Fruit fly (Drosophila melanogaster) whole organism, embryonic: ENCODE measurements around the gene Mgat4a.

ENCODE experiments used
- Ada2b ChIP-seq: fragments of 200-800 bp; sonication (Bioruptor generic); IDR thresholded peaks from 2 replicates; pipeline ENCODE4 v1.3.6; 2022; ENCODE audit warnings: missing biosample characterization, missing genetic modification characterization
- B-H2 ChIP-seq: fragments of 200-800 bp; sonication (Bioruptor generic); optimal IDR thresholded peaks from 2 replicates; lab custom pipeline; 2018; ENCODE audit warnings: missing biosample characterization, mild to moderate bottlenecking, missing genetic modification characterization
- Bgb ChIP-seq: fragments of 200-800 bp; sonication (Bioruptor generic); IDR thresholded peaks from 2 replicates; pipeline ENCODE4 v1.3.6; 2022; ENCODE audit warnings: missing biosample characterization, missing genetic modification characterization; ENCODE audit not compliant: partially characterized antibody
- Blimp-1 ChIP-seq: fragments of 200-800 bp; sonication (Bioruptor generic); optimal IDR thresholded peaks from 3 replicates; lab custom pipeline; 2018; ENCODE audit warnings: missing biosample characterization, missing genetic modification characterization, mild to moderate bottlenecking, moderate library complexity, missing genetic modification reagents
- CG13894 ChIP-seq: fragments of 200-800 bp; sonication (Bioruptor generic); optimal IDR thresholded peaks from 3 replicates; lab custom pipeline; 2018; ENCODE audit warnings: missing biosample characterization, mild to moderate bottlenecking, missing genetic modification characterization, moderate library complexity
- CG14050 ChIP-seq: fragments of 200-800 bp; sonication (Bioruptor generic); IDR thresholded peaks from 3 replicates; pipeline ENCODE4 v1.3.6; 2022; ENCODE audit warnings: missing biosample characterization, missing genetic modification characterization
- CG1529 ChIP-seq: fragments of 200-800 bp; sonication (Bioruptor generic); optimal IDR thresholded peaks from 3 replicates; lab custom pipeline; 2018; ENCODE audit warnings: missing biosample characterization, missing genetic modification characterization
- CG15696 ChIP-seq: fragments of 200-800 bp; sonication (Bioruptor generic); optimal IDR thresholded peaks from 2 replicates; lab custom pipeline; 2019; ENCODE audit warnings: missing biosample characterization, mild to moderate bottlenecking, missing genetic modification characterization, moderate library complexity
- CG17568 ChIP-seq: fragments of 200-800 bp; sonication (Bioruptor generic); optimal IDR thresholded peaks from 2 replicates; lab custom pipeline; 2018; ENCODE audit warnings: missing biosample characterization, mild to moderate bottlenecking, missing genetic modification characterization, moderate library complexity
- CG17802 ChIP-seq: fragments of 200-800 bp; sonication (Bioruptor generic); optimal IDR thresholded peaks from 2 replicates; lab custom pipeline; 2018; ENCODE audit warnings: missing biosample characterization, mild to moderate bottlenecking, missing genetic modification characterization, moderate library complexity
- CG18262 ChIP-seq: fragments of 200-800 bp; optimal IDR thresholded peaks from 3 replicates; lab custom pipeline; 2019; ENCODE audit warnings: missing biosample characterization, mild to moderate bottlenecking, missing genetic modification characterization, moderate library complexity
- CG2129 ChIP-seq: fragments of 200-800 bp; sonication (Bioruptor generic); IDR thresholded peaks from 2 replicates; pipeline ENCODE4 v1.3.6; 2022; ENCODE audit warnings: missing biosample characterization, missing genetic modification characterization; ENCODE audit not compliant: partially characterized antibody
- CG34422 ChIP-seq: fragments of 200-800 bp; sonication (Bioruptor generic); IDR thresholded peaks from 3 replicates; pipeline ENCODE4 v1.3.6; 2022; ENCODE audit warnings: missing biosample characterization, missing genetic modification characterization
- CG3726 ChIP-seq: fragments of 200-800 bp; sonication (Bioruptor generic); IDR thresholded peaks from 3 replicates; pipeline ENCODE4, ENCODE4 v1.3.6; 2022; ENCODE audit warnings: missing biosample characterization, missing genetic modification characterization
- CG4820 ChIP-seq: fragments of 200-800 bp; sonication (Bioruptor generic); optimal IDR thresholded peaks from 3 replicates; lab custom pipeline; 2016; ENCODE audit warnings: missing biosample characterization, missing genetic modification characterization
- CG6272 ChIP-seq: fragments of 200-800 bp; sonication (Bioruptor generic); IDR thresholded peaks from 2 replicates; pipeline ENCODE4 v1.3.6; 2022; ENCODE audit warnings: missing biosample characterization, missing genetic modification characterization
- CG6654 ChIP-seq: fragments of 200-800 bp; sonication (Bioruptor generic); optimal IDR thresholded peaks from 2 replicates; lab custom pipeline; 2017; ENCODE audit warnings: missing biosample characterization, mild to moderate bottlenecking, missing genetic modification characterization
- CG6683 ChIP-seq: fragments of 200-800 bp; sonication (Bioruptor generic); optimal IDR thresholded peaks from 2 replicates; lab custom pipeline; 2017; ENCODE audit warnings: missing biosample characterization, mild to moderate bottlenecking, missing genetic modification characterization, missing genetic modification reagents
- CG6765 ChIP-seq: fragments of 200-800 bp; sonication (Bioruptor generic); optimal IDR thresholded peaks from 3 replicates; lab custom pipeline; 2017; ENCODE audit warnings: missing biosample characterization, mild to moderate bottlenecking, missing genetic modification characterization
- CG7786 ChIP-seq: fragments of 200-800 bp; sonication (Bioruptor generic); optimal IDR thresholded peaks from 2 replicates; lab custom pipeline; 2016; ENCODE audit warnings: missing biosample characterization, missing genetic modification characterization
- CG9215 ChIP-seq: fragments of 200-800 bp; sonication (Bioruptor generic); IDR thresholded peaks from 2 replicates; pipeline ENCODE4 v1.3.6; 2022; ENCODE audit warnings: missing biosample characterization, missing genetic modification characterization
- E2f2 ChIP-seq: fragments of 200-800 bp; sonication (Bioruptor generic); IDR thresholded peaks from 2 replicates; pipeline ENCODE4 v1.3.6; 2022; ENCODE audit warnings: missing biosample characterization, missing genetic modification characterization
- Eip74EF ChIP-seq, 2 experiments: fragments of 200-800 bp in 1 of 2; fragments of >200 bp in 1 of 2; sonication (Bioruptor generic) in 1 of 2; optimal IDR thresholded peaks; 2 replicates each; lab custom pipeline; 2017 to 2019; ENCODE audit warnings: missing biosample characterization in 2 of 2, missing genetic modification characterization in 2 of 2, mild to moderate bottlenecking in 1 of 2, moderate library complexity in 1 of 2
- Hsf ChIP-seq: fragments of 200-800 bp; sonication (Bioruptor generic); optimal IDR thresholded peaks from 3 replicates; lab custom pipeline; 2016; ENCODE audit warnings: missing biosample characterization, missing genetic modification characterization
- Lpt ChIP-seq: fragments of >200 bp; optimal IDR thresholded peaks from 2 replicates; lab custom pipeline; 2018; ENCODE audit warnings: missing biosample characterization, missing genetic modification characterization
- Mrtf ChIP-seq: fragments of 200-800 bp; sonication (Bioruptor generic); IDR thresholded peaks from 3 replicates; pipeline ENCODE4 v1.3.6; 2022; ENCODE audit warnings: missing biosample characterization, missing genetic modification characterization
- Ptx1 ChIP-seq: fragments of 200-800 bp; sonication (Bioruptor generic); IDR thresholded peaks from 2 replicates; pipeline ENCODE4 v1.3.6; 2022; ENCODE audit warnings: missing biosample characterization, missing genetic modification characterization
- Six4 ChIP-seq: fragments of 200-800 bp; sonication (Bioruptor generic); optimal IDR thresholded peaks from 2 replicates; lab custom pipeline; 2016; ENCODE audit warnings: missing biosample characterization, missing genetic modification characterization
- Ssrp ChIP-seq: fragments of 200-800 bp; sonication (Bioruptor generic); optimal IDR thresholded peaks from 2 replicates; lab custom pipeline; 2018; ENCODE audit warnings: missing biosample characterization, mild to moderate bottlenecking, missing genetic modification characterization, moderate library complexity
- Vsx1 ChIP-seq: fragments of 200-800 bp; sonication (Bioruptor generic); optimal IDR thresholded peaks from 2 replicates; lab custom pipeline; 2017; ENCODE audit warnings: missing biosample characterization, mild to moderate bottlenecking, missing genetic modification characterization, missing genetic modification reagents
- ash1 ChIP-seq: fragments of 200-800 bp; sonication (Bioruptor generic); optimal IDR thresholded peaks from 2 replicates; lab custom pipeline; 2018; ENCODE audit warnings: missing biosample characterization, mild to moderate bottlenecking, missing genetic modification characterization
- bbx ChIP-seq: fragments of 200-800 bp; sonication (Bioruptor generic); IDR thresholded peaks from 2 replicates; pipeline ENCODE4 v1.3.6; 2022; ENCODE audit warnings: missing biosample characterization, missing genetic modification characterization; ENCODE audit not compliant: partially characterized antibody
- br ChIP-seq: fragments of >200 bp; optimal IDR thresholded peaks from 2 replicates; lab custom pipeline; 2017
- dimm ChIP-seq: fragments of 200-800 bp; sonication (Bioruptor generic); IDR thresholded peaks from 2 replicates; pipeline ENCODE4 v1.3.6; 2022; ENCODE audit warnings: missing biosample characterization, missing genetic modification characterization
- fru ChIP-seq: fragments of >200 bp; optimal IDR thresholded peaks from 2 replicates; lab custom pipeline; 2017
- gcm2 ChIP-seq: fragments of 200-800 bp; sonication (Bioruptor generic); optimal IDR thresholded peaks from 2 replicates; lab custom pipeline; 2016; ENCODE audit warnings: missing biosample characterization, missing genetic modification characterization
- gsb ChIP-seq: fragments of 200-800 bp; sonication (Bioruptor generic); IDR thresholded peaks from 2 replicates; pipeline ENCODE4 v1.3.6; 2022; ENCODE audit warnings: missing biosample characterization, missing genetic modification characterization
- jigr1 ChIP-seq: fragments of 200-800 bp; sonication (Bioruptor generic); IDR thresholded peaks from 3 replicates; pipeline ENCODE4 v1.3.6; 2022; ENCODE audit warnings: missing biosample characterization, missing genetic modification characterization
- kay ChIP-seq: fragments of 200-800 bp; sonication (Bioruptor generic); optimal IDR thresholded peaks from 2 replicates; lab custom pipeline; 2016; ENCODE audit warnings: missing biosample characterization, missing genetic modification characterization
- lab ChIP-seq: fragments of 200-800 bp; sonication (Bioruptor generic); optimal IDR thresholded peaks from 3 replicates; lab custom pipeline; 2017; ENCODE audit warnings: missing biosample characterization, missing genetic modification characterization, mild to moderate bottlenecking, moderate library complexity, missing genetic modification reagents
- lov ChIP-seq, 2 experiments: fragments of 200-800 bp in 1 of 2; fragments of >200 bp in 1 of 2; sonication (Bioruptor generic) in 1 of 2; IDR thresholded peaks in 1 of 2; optimal IDR thresholded peaks in 1 of 2; 2 replicates in 1 of 2; 3 replicates in 1 of 2; pipeline versions ENCODE4 v1.3.6 to Lab custom; 2017 to 2022; ENCODE audit warnings: missing biosample characterization in 1 of 2, missing genetic modification characterization in 1 of 2
- maf-S ChIP-seq: fragments of 200-800 bp; sonication (Bioruptor generic); optimal IDR thresholded peaks from 2 replicates; lab custom pipeline; 2016; ENCODE audit warnings: missing biosample characterization, missing genetic modification characterization
- nmo ChIP-seq: fragments of 200-800 bp; sonication (Bioruptor generic); optimal IDR thresholded peaks from 2 replicates; lab custom pipeline; 2018; ENCODE audit warnings: missing biosample characterization, mild to moderate bottlenecking, missing genetic modification characterization, moderate library complexity
- pros ChIP-seq: fragments of 200-800 bp; sonication (Bioruptor generic); optimal IDR thresholded peaks from 3 replicates; lab custom pipeline; 2019; ENCODE audit warnings: missing biosample characterization, mild to moderate bottlenecking, missing genetic modification characterization, moderate library complexity
- psq ChIP-seq: fragments of 200-800 bp; sonication (Bioruptor generic); optimal IDR thresholded peaks from 2 replicates; lab custom pipeline; 2017; ENCODE audit warnings: missing biosample characterization, missing genetic modification characterization
- repo ChIP-seq: fragments of 200-800 bp; sonication (Bioruptor generic); optimal IDR thresholded peaks from 2 replicates; lab custom pipeline; 2016; ENCODE audit warnings: missing biosample characterization, missing genetic modification characterization
- sima ChIP-seq: fragments of 200-800 bp; sonication (Bioruptor generic); optimal IDR thresholded peaks from 2 replicates; lab custom pipeline; 2016; ENCODE audit warnings: missing biosample characterization, missing genetic modification characterization
- unc-4 ChIP-seq: fragments of 200-800 bp; sonication (Bioruptor generic); IDR thresholded peaks from 2 replicates; pipeline ENCODE4 v1.3.6; 2022; ENCODE audit warnings: missing biosample characterization, missing genetic modification characterization; ENCODE audit not compliant: partially characterized antibody
- unpg ChIP-seq: fragments of 200-800 bp; sonication (Bioruptor generic); optimal IDR thresholded peaks from 3 replicates; lab custom pipeline; 2018; ENCODE audit warnings: missing biosample characterization, mild to moderate bottlenecking, missing genetic modification characterization, moderate library complexity

Gene Mgat4a

dm6 chr3L:14756724-14757463, 4.9 kb upstream of the Mgat4a start (continued):
- TF ChIP-seq CG6272 (GFP tag; lab: Robert Waterston, UW) (peak; percentile 81), ash1 (GFP tag; lab: Kevin White, UChicago) (no peak), bbx (no peak), CG6683 (GFP tag; lab: Kevin White, UChicago) (peak; percentile 67), CG6765 (GFP tag; lab: Kevin White, UChicago) (peak; percentile 63), CG17568 (GFP tag; lab: Kevin White, UChicago) (peak; percentile 10), Ptx1 (GFP tag; lab: Robert Waterston, UW) (peak; percentile 89), pros (GFP tag; lab: Kevin White, UChicago) (peak; percentile 93), jigr1 (GFP tag; lab: Robert Waterston, UW) (peak; percentile 76), CG4820 (peak; percentile 84), unpg (GFP tag; lab: Kevin White, UChicago) (peak; percentile 86), unc-4 (no peak), CG6654 (GFP tag; lab: Kevin White, UChicago) (peak; percentile 73), fru (lab: Kevin White, UChicago) (no peak), gcm2 (GFP tag; lab: Kevin White, UChicago) (peak; percentile 74), B-H2 (GFP tag; lab: Kevin White, UChicago) (peak; percentile 76), Six4 (GFP tag; lab: Kevin White, UChicago) (peak; percentile 75), nmo (GFP tag; lab: Kevin White, UChicago) (peak; percentile 85), CG34422 (GFP tag; lab: Robert Waterston, UW) (peak; percentile 93), lab (GFP tag; lab: Kevin White, UChicago) (peak; percentile 94), Blimp-1 (GFP tag; lab: Kevin White, UChicago) (peak; percentile 80), CG14050 (GFP tag; lab: Robert Waterston, UW) (peak; percentile 89), kay (GFP tag; lab: Kevin White, UChicago) (peak; percentile 69), CG9215 (GFP tag; lab: Robert Waterston, UW) (peak; percentile 87), Ada2b (GFP tag; lab: Robert Waterston, UW) (peak; percentile 89), CG18262 (tag; lab: Kevin White, UChicago) (peak; percentile 78), sima (GFP tag; lab: Kevin White, UChicago) (peak; percentile 57), maf-S (peak; percentile 88), br (no peak), Bgb (GFP tag; lab: Robert Waterston, UW) (no peak; the same call in 1 of the 2 replicates), CG2129 (GFP tag; lab: Robert Waterston, UW) (no peak), E2f2 (GFP tag; lab: Robert Waterston, UW) (peak; percentile 64; the same call in 1 of the 2 replicates), CG1529 (GFP tag; lab: Kevin White, UChicago) (peak; percentile 82), Hsf (GFP tag; lab: Kevin White, UChicago) (peak; percentile 91), repo (peak; percentile 88), CG3726 (GFP tag; lab: Robert Waterston, UW) (peak; percentile 77; the same call in 1 of the 3 replicates), dimm (GFP tag; lab: Robert Waterston, UW) (peak; percentile 81), CG7786 (GFP tag; lab: Kevin White, UChicago) (peak; percentile 95), CG15696 (tag; lab: Kevin White, UChicago) (peak; percentile 58), Eip74EF (GFP tag; optimal IDR thresholded peaks at IDR 0.05; lab: Kevin White, UChicago) (peak in 1 of 2 experiments; percentile 72), Lpt (GFP tag; lab: Kevin White, UChicago) (no peak), CG17802 (peak; percentile 56), gsb (GFP tag; lab: Robert Waterston, UW) (peak; percentile 70), Ssrp (tag; lab: Kevin White, UChicago) (peak; percentile 85), CG13894 (tag; lab: Kevin White, UChicago) (peak; percentile 66), psq (GFP tag; lab: Kevin White, UChicago) (peak; percentile 73), Vsx1 (GFP tag; lab: Kevin White, UChicago) (peak; percentile 69), Mrtf (GFP tag; lab: Robert Waterston, UW) (peak; percentile 89), lov (optimal IDR thresholded peaks at IDR 0.05; lab: Kevin White, UChicago) (no peak), lov (GFP tag; IDR thresholded peaks at IDR 0.05; lab: Robert Waterston, UW) (peak; percentile 85; the same call in 2 of the 3 replicates)
